Worm (Caenorhabditis elegans) whole organism, L3 larva: ENCODE data around the gene acdh-6.

Experiments
- R02D3.7 ChIP-seq: fragments of 150-350 bp; optimal IDR thresholded peaks from 2 replicates; lab custom pipeline; 2014; ENCODE audit warnings: missing biosample characterization, missing genetic modification characterization
- ZK546.5 ChIP-seq: sonication (generic microtip); optimal IDR thresholded peaks from 2 replicates; lab custom pipeline; 2017; ENCODE audit warnings: missing biosample characterization, missing genetic modification characterization
- mdl-1 ChIP-seq: fragments of 150-350 bp; optimal IDR thresholded peaks from 2 replicates; lab custom pipeline; 2014; ENCODE audit warnings: missing biosample characterization, missing genetic modification characterization
- nhr-28 ChIP-seq: fragments of 150-350 bp; optimal IDR thresholded peaks from 2 replicates; lab custom pipeline; 2014; ENCODE audit warnings: missing biosample characterization, missing genetic modification characterization

- no peak for TF ChIP-seq ZK546.5
- TF ChIP-seq R02D3.7 (tag; lab: Kevin White, UChicago), result no peak
- TF ChIP-seq nhr-28, result no peak
- no peak for TF ChIP-seq mdl-1 (tag; lab: Kevin White, UChicago)
These were observed 49.2 kb upstream of the acdh-6 start for ce11 chrIII:8511711-8512110.
